Worm (Caenorhabditis elegans) whole organism, L4/young adult: Measurements from ENCODE around the gene ZC412.10.
A peak's percentile ranks its signal among the peaks of the same experiment; 100 is the strongest.
"Not testable (repeated sequence)": the region's sequence is repeated elsewhere in the genome, so short reads cannot be mapped to it uniquely, and the experiment has no call there.

ENCODE experiments used
- W03F9.2 ChIP-seq: fragments of 150-350 bp; optimal IDR thresholded peaks from 2 replicates; lab custom pipeline; 2014; ENCODE audit warnings: missing biosample characterization, missing genetic modification characterization
- dao-5 ChIP-seq: sonication (generic microtip); optimal IDR thresholded peaks from 2 replicates; lab custom pipeline; 2016; ENCODE audit warnings: missing genotype, missing genetic modification characterization, moderate library complexity, missing compliant biosample characterization
- him-1 ChIP-seq: sonication (generic microtip); optimal IDR thresholded peaks from 2 replicates; lab custom pipeline; 2016; ENCODE audit warnings: missing genotype, missing genetic modification reagents, missing genetic modification characterization, missing compliant biosample characterization

The ZC412.10 gene

ce11 chrV:14847291-14847915 lies 29.2 kb downstream of the ZC412.10 start, which contains the start of gene ret-1:
Gene ret-1 (minus strand): TSS chrV:14847413.
- TF ChIP-seq him-1 (tag; lab: Kevin White, UChicago) (no peak), W03F9.2 (tag; lab: Kevin White, UChicago) (no peak), dao-5 (no peak)

ce11 chrV:14841660-14842059 lies 35.0 kb downstream of the ZC412.10 start:
- TF ChIP-seq dao-5 (no peak), W03F9.2 (tag; lab: Kevin White, UChicago) (no peak), him-1 (tag; lab: Kevin White, UChicago) (no peak)

ce11 chrV:14838130-14838529 lies 38.5 kb downstream of the ZC412.10 start:
- TF ChIP-seq dao-5 (no peak), W03F9.2 (tag; lab: Kevin White, UChicago) (no peak), him-1 (tag; lab: Kevin White, UChicago) (no peak)

- TF ChIP-seq dao-5: no peak
- no peak for TF ChIP-seq him-1 (tag; lab: Kevin White, UChicago)
- TF ChIP-seq W03F9.2 (tag; lab: Kevin White, UChicago): no peak
Observed at ce11 chrV:14835075-14835991, 41.3 kb downstream of the ZC412.10 start.

ce11 chrV:14833219-14833618 lies 43.4 kb downstream of the ZC412.10 start:
- no peak for TF ChIP-seq W03F9.2 (tag; lab: Kevin White, UChicago)
- TF ChIP-seq dao-5: no peak
- peak; percentile 4 for TF ChIP-seq him-1 (tag; lab: Kevin White, UChicago)

- TF ChIP-seq him-1 (tag; lab: Kevin White, UChicago) (no peak), dao-5 (no peak), W03F9.2 (tag; lab: Kevin White, UChicago) (no peak)
Observed at ce11 chrV:14832789-14833187, 43.8 kb downstream of the ZC412.10 start.

- TF ChIP-seq him-1 (tag; lab: Kevin White, UChicago): no peak
- TF ChIP-seq dao-5: no peak
- no peak for TF ChIP-seq W03F9.2 (tag; lab: Kevin White, UChicago)
Observed at ce11 chrV:14832121-14832788, 44.4 kb downstream of the ZC412.10 start.

- TF ChIP-seq W03F9.2 (tag; lab: Kevin White, UChicago) (no peak), him-1 (tag; lab: Kevin White, UChicago) (no peak), dao-5 (no peak)
Observed at ce11 chrV:14831460-14832120, 45.0 kb downstream of the ZC412.10 start.

- no peak for TF ChIP-seq dao-5
- TF ChIP-seq W03F9.2 (tag; lab: Kevin White, UChicago): no peak
- TF ChIP-seq him-1 (tag; lab: Kevin White, UChicago): no peak
Observed at ce11 chrV:14830267-14831175, 46.1 kb downstream of the ZC412.10 start.

ce11 chrV:14828407-14828806 lies 48.2 kb downstream of the ZC412.10 start:
- TF ChIP-seq W03F9.2 (tag; lab: Kevin White, UChicago): no peak

ce11 chrV:14826952-14827351 lies 49.7 kb downstream of the ZC412.10 start, which contains the start of gene nspa-8:
Gene nspa-8 (minus strand): TSS chrV:14827052.
- not testable (repeated sequence) for TF ChIP-seq W03F9.2 (tag; lab: Kevin White, UChicago); him-1 (tag; lab: Kevin White, UChicago); dao-5
